Fruit fly (Drosophila melanogaster) whole organism, embryonic: Measurements from ENCODE around the gene Cp18.

Source experiments
- ATbp ChIP-seq: fragments of 200-800 bp; sonication (Bioruptor generic); optimal IDR thresholded peaks from 2 replicates; lab custom pipeline; 2017; ENCODE audit warnings: missing biosample characterization, mild to moderate bottlenecking, missing genetic modification characterization, missing genetic modification reagents
- Adf1 ChIP-seq: fragments of 200-800 bp; sonication (Bioruptor generic); IDR thresholded peaks from 2 replicates; pipeline ENCODE4 v1.3.6; 2022; ENCODE audit warnings: missing biosample characterization, missing genetic modification characterization
- Atf6 ChIP-seq: fragments of 200-800 bp; sonication (Bioruptor generic); IDR thresholded peaks from 2 replicates; pipeline ENCODE4 v1.3.6; 2022; ENCODE audit warnings: missing biosample characterization, missing genetic modification characterization
- Blimp-1 ChIP-seq: fragments of 200-800 bp; sonication (Bioruptor generic); optimal IDR thresholded peaks from 3 replicates; lab custom pipeline; 2018; ENCODE audit warnings: missing biosample characterization, missing genetic modification characterization, mild to moderate bottlenecking, moderate library complexity, missing genetic modification reagents
- CG10654 ChIP-seq: fragments of 200-800 bp; sonication (Bioruptor generic); optimal IDR thresholded peaks from 2 replicates; lab custom pipeline; 2016; ENCODE audit warnings: missing biosample characterization, missing genetic modification characterization
- CG11560 ChIP-seq: fragments of 200-800 bp; sonication (Bioruptor generic); IDR thresholded peaks from 3 replicates; pipeline ENCODE4 v1.3.6; 2022; ENCODE audit warnings: missing biosample characterization, missing genetic modification characterization
- CG11696 ChIP-seq: fragments of 200-800 bp; sonication (Bioruptor generic); IDR thresholded peaks from 2 replicates; pipeline ENCODE4 v1.3.6; 2022; ENCODE audit warnings: missing biosample characterization, missing genetic modification characterization
- CG12391 ChIP-seq: fragments of 200-800 bp; sonication (Bioruptor generic); optimal IDR thresholded peaks from 3 replicates; lab custom pipeline; 2018; ENCODE audit warnings: missing biosample characterization, mild to moderate bottlenecking, missing genetic modification characterization, moderate library complexity
- CG12769 ChIP-seq: fragments of 200-800 bp; sonication (Bioruptor generic); optimal IDR thresholded peaks from 2 replicates; lab custom pipeline; 2019; ENCODE audit warnings: missing biosample characterization, mild to moderate bottlenecking, missing genetic modification characterization, moderate library complexity
- CG17802 ChIP-seq: fragments of 200-800 bp; sonication (Bioruptor generic); optimal IDR thresholded peaks from 2 replicates; lab custom pipeline; 2018; ENCODE audit warnings: missing biosample characterization, mild to moderate bottlenecking, missing genetic modification characterization, moderate library complexity
- CG2875 ChIP-seq: fragments of 200-800 bp; sonication (Bioruptor generic); optimal IDR thresholded peaks from 2 replicates; lab custom pipeline; 2017; ENCODE audit warnings: missing biosample characterization, mild to moderate bottlenecking, missing genetic modification characterization, missing genetic modification reagents
- CG3163 ChIP-seq: fragments of 200-800 bp; sonication (Bioruptor generic); optimal IDR thresholded peaks from 3 replicates; lab custom pipeline; 2016; ENCODE audit warnings: missing biosample characterization, missing genetic modification characterization
- CG32772 ChIP-seq: fragments of 200-800 bp; sonication (Bioruptor generic); IDR thresholded peaks from 2 replicates; pipeline ENCODE4 v1.3.6; 2022; ENCODE audit warnings: missing biosample characterization, missing genetic modification characterization
- CG3995 ChIP-seq: fragments of 200-800 bp; sonication (Bioruptor generic); optimal IDR thresholded peaks from 3 replicates; lab custom pipeline; 2016; ENCODE audit warnings: missing biosample characterization, missing genetic modification characterization
- CG42726 ChIP-seq: fragments of 200-800 bp; sonication (Bioruptor generic); IDR thresholded peaks from 2 replicates; pipeline ENCODE4 v1.3.6; 2022; ENCODE audit warnings: missing biosample characterization, missing genetic modification characterization; ENCODE audit not compliant: partially characterized antibody
- CG4424 ChIP-seq: fragments of 200-800 bp; sonication (Bioruptor generic); optimal IDR thresholded peaks from 3 replicates; lab custom pipeline; 2016; ENCODE audit warnings: missing biosample characterization, missing genetic modification characterization
- CG4707 ChIP-seq: fragments of 200-800 bp; sonication (Bioruptor generic); optimal IDR thresholded peaks from 2 replicates; lab custom pipeline; 2018; ENCODE audit warnings: missing biosample characterization, mild to moderate bottlenecking, missing genetic modification characterization, moderate library complexity
- CG5953 ChIP-seq: fragments of 200-800 bp; sonication (Bioruptor generic); IDR thresholded peaks from 2 replicates; pipeline ENCODE4 v1.3.6; 2022; ENCODE audit warnings: missing biosample characterization, missing genetic modification characterization
- CG6689 ChIP-seq: fragments of 200-800 bp; sonication (Bioruptor generic); IDR thresholded peaks from 2 replicates; pipeline ENCODE4 v1.3.6; 2022; ENCODE audit warnings: missing biosample characterization, missing genetic modification characterization
- CG6813 ChIP-seq: fragments of 200-800 bp; sonication (Bioruptor generic); optimal IDR thresholded peaks from 2 replicates; lab custom pipeline; 2017; ENCODE audit warnings: missing biosample characterization, missing genetic modification characterization, mild to moderate bottlenecking, moderate library complexity, missing genetic modification reagents
- CG7556 ChIP-seq: fragments of 200-800 bp; sonication (Bioruptor generic); optimal IDR thresholded peaks from 2 replicates; lab custom pipeline; 2017; ENCODE audit warnings: missing biosample characterization, mild to moderate bottlenecking, missing genetic modification characterization
- CG7786 ChIP-seq: fragments of 200-800 bp; sonication (Bioruptor generic); optimal IDR thresholded peaks from 2 replicates; lab custom pipeline; 2016; ENCODE audit warnings: missing biosample characterization, missing genetic modification characterization
- Dek ChIP-seq: fragments of 200-800 bp; sonication (Bioruptor generic); optimal IDR thresholded peaks from 3 replicates; lab custom pipeline; 2019; ENCODE audit warnings: missing biosample characterization, mild to moderate bottlenecking, missing genetic modification characterization, moderate library complexity
- Doc3 ChIP-seq: fragments of 200-800 bp; sonication (Bioruptor generic); IDR thresholded peaks from 3 replicates; pipeline ENCODE4 v1.3.6; 2022; ENCODE audit warnings: missing biosample characterization, missing genetic modification characterization; ENCODE audit not compliant: partially characterized antibody
- HLHmδ ChIP-seq: fragments of 200-800 bp; sonication (Bioruptor generic); optimal IDR thresholded peaks from 2 replicates; lab custom pipeline; 2018; ENCODE audit warnings: missing biosample characterization, mild to moderate bottlenecking, missing genetic modification characterization, moderate library complexity
- HmgZ ChIP-seq: fragments of 200-800 bp; sonication (Bioruptor generic); optimal IDR thresholded peaks from 2 replicates; lab custom pipeline; 2018; ENCODE audit warnings: missing biosample characterization, mild to moderate bottlenecking, missing genetic modification characterization
- Hmx ChIP-seq: fragments of 200-800 bp; sonication (Bioruptor generic); optimal IDR thresholded peaks from 2 replicates; lab custom pipeline; 2016; ENCODE audit warnings: missing biosample characterization, missing genetic modification characterization
- Hsf ChIP-seq: fragments of 200-800 bp; sonication (Bioruptor generic); optimal IDR thresholded peaks from 3 replicates; lab custom pipeline; 2016; ENCODE audit warnings: missing biosample characterization, missing genetic modification characterization
- Lim3 ChIP-seq: fragments of 200-800 bp; sonication (Bioruptor generic); IDR thresholded peaks from 2 replicates; pipeline ENCODE4 v1.3.6; 2022; ENCODE audit warnings: missing biosample characterization, missing genetic modification characterization
- MBD-R2 ChIP-seq: fragments of 200-800 bp; sonication (Bioruptor generic); IDR thresholded peaks from 2 replicates; pipeline ENCODE4 v1.3.6; 2022; ENCODE audit warnings: missing biosample characterization, missing genetic modification characterization
- MTF-1 ChIP-seq: fragments of 200-800 bp; sonication (Bioruptor generic); optimal IDR thresholded peaks from 2 replicates; lab custom pipeline; 2018; ENCODE audit warnings: missing biosample characterization, mild to moderate bottlenecking, missing genetic modification characterization, borderline replicate concordance
- Myb ChIP-seq: fragments of 200-800 bp; sonication (Bioruptor generic); optimal IDR thresholded peaks from 2 replicates; lab custom pipeline; 2016; ENCODE audit warnings: missing biosample characterization, missing genetic modification characterization
- Nf-YA ChIP-seq: fragments of 200-800 bp; sonication (Bioruptor generic); IDR thresholded peaks from 2 replicates; pipeline ENCODE4 v1.3.6; 2022; ENCODE audit warnings: missing biosample characterization, missing genetic modification characterization
- abd-A ChIP-seq: fragments of 200-800 bp; sonication (Bioruptor generic); optimal IDR thresholded peaks from 3 replicates; lab custom pipeline; 2019; ENCODE audit warnings: missing biosample characterization, mild to moderate bottlenecking, missing genetic modification characterization, moderate library complexity
- ase ChIP-seq: fragments of 200-800 bp; sonication (Bioruptor generic); IDR thresholded peaks from 3 replicates; pipeline ENCODE4 v1.3.6; 2022; ENCODE audit warnings: missing biosample characterization, missing genetic modification characterization
- cas ChIP-seq: fragments of 200-800 bp; sonication (Bioruptor generic); IDR thresholded peaks from 2 replicates; pipeline ENCODE4 v1.3.6; 2022; ENCODE audit warnings: missing biosample characterization, missing genetic modification characterization
- ci ChIP-seq: fragments of 200-800 bp; sonication (Bioruptor generic); IDR thresholded peaks from 3 replicates; pipeline ENCODE4 v1.3.6; 2022; ENCODE audit warnings: missing biosample characterization, missing genetic modification characterization
- crc ChIP-seq: fragments of 200-800 bp; sonication (Bioruptor generic); optimal IDR thresholded peaks from 2 replicates; lab custom pipeline; 2016; ENCODE audit warnings: missing biosample characterization, missing genetic modification characterization
- croc ChIP-seq: fragments of 200-800 bp; sonication (Bioruptor generic); conservative IDR thresholded peaks from 3 replicates; pipeline ENCODE4 v1.3.6; 2022; ENCODE audit warnings: missing biosample characterization, missing genetic modification characterization
- ftz-f1 ChIP-seq: fragments of 200-800 bp; sonication (Bioruptor generic); optimal IDR thresholded peaks from 2 replicates; lab custom pipeline; 2016; ENCODE audit warnings: missing biosample characterization, missing genetic modification characterization
- fu2 ChIP-seq: fragments of 200-800 bp; sonication (Bioruptor generic); optimal IDR thresholded peaks from 2 replicates; lab custom pipeline; 2016; ENCODE audit warnings: missing biosample characterization, missing genetic modification characterization
- gsb-n ChIP-seq: fragments of 200-800 bp; sonication (Bioruptor generic); optimal IDR thresholded peaks from 3 replicates; lab custom pipeline; 2018; ENCODE audit warnings: missing biosample characterization, mild to moderate bottlenecking, missing genetic modification characterization
- gt ChIP-seq: fragments of 200-800 bp; sonication (Bioruptor generic); IDR thresholded peaks from 2 replicates; pipeline ENCODE4 v1.3.6; 2022; ENCODE audit warnings: missing biosample characterization, missing genetic modification characterization
- ham ChIP-seq: fragments of 200-800 bp; sonication (Bioruptor generic); IDR thresholded peaks from 2 replicates; pipeline ENCODE4 v1.3.6; 2022; ENCODE audit warnings: missing biosample characterization, missing genetic modification characterization
- hth ChIP-seq: fragments of >200 bp; optimal IDR thresholded peaks from 2 replicates; lab custom pipeline; 2017; ENCODE audit warnings: inconsistent platforms
- insv ChIP-seq, 2 experiments: fragments of 200-800 bp; sonication (Bioruptor generic); optimal IDR thresholded peaks; 3 replicates each; lab custom pipeline; 2016 to 2018; ENCODE audit warnings: missing biosample characterization in 2 of 2, missing genetic modification characterization in 2 of 2
- lilli ChIP-seq: fragments of 200-800 bp; sonication (Bioruptor generic); optimal IDR thresholded peaks from 3 replicates; lab custom pipeline; 2016; ENCODE audit warnings: missing biosample characterization, missing genetic modification characterization
- lmd ChIP-seq: fragments of 200-800 bp; sonication (Bioruptor generic); IDR thresholded peaks from 2 replicates; pipeline ENCODE4 v1.3.6; 2022; ENCODE audit warnings: missing biosample characterization, missing genetic modification characterization
- onecut ChIP-seq: fragments of 200-800 bp; sonication (Bioruptor generic); IDR thresholded peaks from 2 replicates; pipeline ENCODE4 v1.3.6; 2022; ENCODE audit warnings: missing biosample characterization, missing genetic modification characterization
- psq ChIP-seq: fragments of 200-800 bp; sonication (Bioruptor generic); optimal IDR thresholded peaks from 2 replicates; lab custom pipeline; 2017; ENCODE audit warnings: missing biosample characterization, missing genetic modification characterization
- row ChIP-seq: fragments of 200-800 bp; sonication (Bioruptor generic); IDR thresholded peaks from 3 replicates; pipeline ENCODE4 v1.3.6; 2022; ENCODE audit warnings: missing biosample characterization, missing genetic modification characterization
- zfh1 ChIP-seq: fragments of 200-800 bp; sonication (Bioruptor generic); IDR thresholded peaks from 3 replicates; pipeline ENCODE4 v1.3.6; 2022; ENCODE audit warnings: missing biosample characterization, missing genetic modification characterization

Gene Cp18

dm6 chr3L:8748839-8749238, 22.2 kb downstream of the Cp18 start (continued):
- no peak for TF ChIP-seq CG12391 (tag; lab: Kevin White, UChicago)
- TF ChIP-seq CG11696: no peak
- TF ChIP-seq CG7556 (GFP tag; lab: Kevin White, UChicago): no peak
- no peak for TF ChIP-seq CG11560 (tag; lab: Robert Waterston, UW)
- no peak for TF ChIP-seq Doc3 (GFP tag; lab: Robert Waterston, UW)
- no peak for TF ChIP-seq Atf6 (GFP tag; lab: Robert Waterston, UW)
- no peak for TF ChIP-seq MBD-R2 (GFP tag; lab: Robert Waterston, UW)
- no peak for TF ChIP-seq CG6689 (GFP tag; lab: Robert Waterston, UW)
- TF ChIP-seq CG2875: no peak
- peak; percentile 9 for TF ChIP-seq CG4424 (GFP tag; lab: Kevin White, UChicago)
- no peak for TF ChIP-seq gsb-n (tag; lab: Kevin White, UChicago)
- no peak for TF ChIP-seq Myb (GFP tag; lab: Kevin White, UChicago)
- peak; percentile 51 for TF ChIP-seq Hsf (GFP tag; lab: Kevin White, UChicago)
- TF ChIP-seq cas (GFP tag; lab: Robert Waterston, UW): no peak
- peak; percentile 69; the same call in 2 of the 3 replicates for TF ChIP-seq ase
- TF ChIP-seq fu2: no peak
- TF ChIP-seq psq: no peak
- TF ChIP-seq ci (GFP tag; lab: Robert Waterston, UW): no peak
- TF ChIP-seq zfh1 (GFP tag; lab: Robert Waterston, UW): peak; percentile 43; the same call in 1 of the 3 replicates
- TF ChIP-seq CG12769 (tag; lab: Kevin White, UChicago): no peak
- 0 out of 3 replicates have a peak, but pooled peaks have one; percentile 8 for TF ChIP-seq row
- TF ChIP-seq CG7786: no peak
- TF ChIP-seq MTF-1 (GFP tag; lab: Kevin White, UChicago): no peak
- TF ChIP-seq Adf1 (GFP tag; lab: Robert Waterston, UW): no peak
- peak; percentile 48; the same call in 1 of the 2 replicates for TF ChIP-seq CG32772
- no peak for TF ChIP-seq CG10654
- no peak for TF ChIP-seq gt
- no peak for TF ChIP-seq hth (lab: Kevin White, UChicago)
- no peak for TF ChIP-seq Nf-YA (GFP tag; lab: Robert Waterston, UW)
- no peak for TF ChIP-seq Lim3 (GFP tag; lab: Robert Waterston, UW)
- TF ChIP-seq Hmx: no peak
- TF ChIP-seq CG3163 (GFP tag; lab: Kevin White, UChicago): no peak
- TF ChIP-seq HmgZ (tag; lab: Kevin White, UChicago): peak; percentile 17
- TF ChIP-seq ftz-f1 (GFP tag; lab: Kevin White, UChicago): no peak
- no peak for TF ChIP-seq HLHmδ
- no peak for TF ChIP-seq Dek (tag; lab: Kevin White, UChicago)
- TF ChIP-seq onecut (GFP tag; lab: Robert Waterston, UW): peak; percentile 18; the same call in 1 of the 2 replicates
- TF ChIP-seq CG17802 (tag; lab: Kevin White, UChicago): no peak
- peak; percentile 75 for TF ChIP-seq CG42726 (GFP tag; lab: Robert Waterston, UW)
- no peak for TF ChIP-seq abd-A
- TF ChIP-seq croc (GFP tag; lab: Robert Waterston, UW): no peak
- no peak for TF ChIP-seq ham
- peak; percentile 61; the same call in 1 of the 2 replicates for TF ChIP-seq lmd (GFP tag; lab: Robert Waterston, UW)
- TF ChIP-seq crc (GFP tag; lab: Kevin White, UChicago): no peak
- TF ChIP-seq lilli (GFP tag; lab: Kevin White, UChicago): peak; percentile 13
- TF ChIP-seq ATbp: no peak
- no peak for TF ChIP-seq CG5953 (GFP tag; lab: Robert Waterston, UW)
- TF ChIP-seq CG6813 (GFP tag; lab: Kevin White, UChicago): no peak
- no peak for TF ChIP-seq CG4707 (GFP tag; lab: Kevin White, UChicago)
- no peak for TF ChIP-seq CG3995 (GFP tag; lab: Kevin White, UChicago)
- no peak for TF ChIP-seq Blimp-1 (GFP tag; lab: Kevin White, UChicago)
- TF ChIP-seq insv (GFP tag; optimal IDR thresholded peaks at IDR 0.05; lab: Kevin White, UChicago): no peak
